Worm (Caenorhabditis elegans): Measurements from ENCODE around the gene affl-2.

DNA sequence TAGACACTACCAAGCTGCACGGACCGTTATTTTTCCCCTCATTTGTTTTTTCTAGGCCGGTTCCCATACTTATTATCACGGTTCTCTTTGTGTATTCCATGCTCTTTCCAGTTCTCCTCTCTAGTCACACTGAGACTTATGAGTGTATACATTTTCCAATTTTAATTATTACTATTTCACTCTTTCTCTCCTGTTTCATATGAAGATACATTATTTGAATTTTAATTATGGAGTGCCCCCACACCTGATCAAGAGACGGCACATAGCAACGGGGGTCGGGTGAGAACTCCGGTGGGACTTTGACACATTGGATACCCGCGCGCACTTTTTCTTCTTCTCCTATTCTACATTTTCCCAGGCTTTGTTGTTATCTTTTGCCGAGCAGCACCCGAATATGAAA lies 5.2 kb downstream of the affl-2 start, which contains the start of gene affl-1:
- no peak for TF ChIP-seq ama-1 (optimal IDR thresholded peaks at IDR 0.05)
- no peak for TF ChIP-seq aha-1 (tag; optimal IDR thresholded peaks at IDR 0.05)
- no peak for TF ChIP-seq tlp-1 (tag; optimal IDR thresholded peaks at IDR 0.05)
- TF ChIP-seq mdl-1 (tag; optimal IDR thresholded peaks at IDR 0.05) = no peak
- TF ChIP-seq skn-1 (tag; optimal IDR thresholded peaks at IDR 0.05) = no peak
- TF ChIP-seq C16A3.4 (tag; optimal IDR thresholded peaks at IDR 0.05) = no peak
- TF ChIP-seq pqm-1 (tag; optimal IDR thresholded peaks at IDR 0.05) = no peak
- TF ChIP-seq egl-27 (tag; optimal IDR thresholded peaks at IDR 0.05) = no peak
- no peak for TF ChIP-seq aly-2 (tag; optimal IDR thresholded peaks at IDR 0.05)
- TF ChIP-seq fkh-10 (GFP tag; optimal IDR thresholded peaks at IDR 0.05) = no peak
- no peak for TF ChIP-seq rnt-1 (tag; optimal IDR thresholded peaks at IDR 0.05)
- TF ChIP-seq ceh-63 (GFP tag; optimal IDR thresholded peaks at IDR 0.05) = no peak
